Worm (Caenorhabditis elegans): ENCODE measurements around the gene F20C5.7.

DNA sequence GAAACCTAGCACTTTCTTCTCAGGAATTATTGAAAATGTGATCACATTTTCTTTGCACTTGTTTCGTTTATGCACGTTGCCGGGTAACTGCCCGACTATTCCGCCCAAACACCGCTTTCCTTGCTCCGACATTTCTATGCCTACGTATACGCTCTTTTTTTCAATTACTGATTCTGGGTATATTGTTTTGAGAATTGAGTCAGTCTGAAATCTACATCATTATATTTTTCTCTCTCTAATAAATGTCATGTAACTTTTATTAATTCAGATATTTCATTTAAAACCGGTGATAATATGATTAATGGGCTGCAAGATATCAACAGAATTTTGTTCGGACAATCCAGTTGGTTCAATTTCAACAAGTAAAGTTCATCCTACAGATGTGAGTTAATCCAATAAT is 48.1 kb downstream of the F20C5.7 start, which contains the start of gene ttll-11:
- TF ChIP-seq ceh-6 (GFP tag; optimal IDR thresholded peaks at IDR 0.05): no peak
- TF ChIP-seq sox-4 (tag; optimal IDR thresholded peaks at IDR 0.05): no peak
- no peak for TF ChIP-seq zip-5 (tag; optimal IDR thresholded peaks at IDR 0.05)
- no peak for TF ChIP-seq hlh-6 (tag; optimal IDR thresholded peaks at IDR 0.05)
- TF ChIP-seq pha-4 (tag; optimal IDR thresholded peaks at IDR 0.05): no peak
